Fruit fly (Drosophila melanogaster): Measurements from ENCODE around the gene CG17186.

The CG17186 gene

dm6 chr3R:19889603-19890187, 12.4 kb upstream of the CG17186 start (continued):
- TF ChIP-seq CG12104 (GFP tag; optimal IDR thresholded peaks at IDR 0.05), result peak; percentile 64
- no peak for TF ChIP-seq Atf-2 (GFP tag; optimal IDR thresholded peaks at IDR 0.05)
- TF ChIP-seq exex (tag; optimal IDR thresholded peaks at IDR 0.05), result peak; percentile 69
- TF ChIP-seq sc (optimal IDR thresholded peaks at IDR 0.05), result no peak
- no peak for TF ChIP-seq sc (GFP tag; optimal IDR thresholded peaks at IDR 0.05)
- TF ChIP-seq az2 (GFP tag; optimal IDR thresholded peaks at IDR 0.05), result peak; percentile 28
- TF ChIP-seq eyg (GFP tag; optimal IDR thresholded peaks at IDR 0.05), result peak; percentile 15
- TF ChIP-seq fd102C (GFP tag; optimal IDR thresholded peaks at IDR 0.05), result no peak
- no peak for TF ChIP-seq sima (GFP tag; optimal IDR thresholded peaks at IDR 0.05)
- TF ChIP-seq fu2 (GFP tag; optimal IDR thresholded peaks at IDR 0.05), result no peak
- TF ChIP-seq CG16815 (GFP tag; optimal IDR thresholded peaks at IDR 0.05), result peak; percentile 47
- no peak for TF ChIP-seq kni (GFP tag; optimal IDR thresholded peaks at IDR 0.05)
- no peak for TF ChIP-seq C15 (GFP tag; IDR thresholded peaks at IDR 0.05)
- peak; percentile 16 for TF ChIP-seq gro (GFP tag; optimal IDR thresholded peaks at IDR 0.05)
- no peak for TF ChIP-seq CG4707 (GFP tag; optimal IDR thresholded peaks at IDR 0.05)
- TF ChIP-seq knrl (GFP tag; IDR thresholded peaks at IDR 0.05; ENCODE audit: partially characterized antibody), result no peak
- TF ChIP-seq Eip74EF (GFP tag; optimal IDR thresholded peaks at IDR 0.05), result peak in 1 of 2 experiments; percentile 76
- no peak for TF ChIP-seq yki (optimal IDR thresholded peaks at IDR 0.05)
- TF ChIP-seq Scr (GFP tag; IDR thresholded peaks at IDR 0.05; ENCODE audit: partially characterized antibody), result no peak
- peak; percentile 87 for TF ChIP-seq CG8924 (tag; optimal IDR thresholded peaks at IDR 0.05)
- no peak for TF ChIP-seq bigmax (GFP tag; optimal IDR thresholded peaks at IDR 0.05)
- peak; percentile 69 for TF ChIP-seq Six4 (GFP tag; optimal IDR thresholded peaks at IDR 0.05)
- peak; percentile 53 for TF ChIP-seq salm (tag; optimal IDR thresholded peaks at IDR 0.05)
- TF ChIP-seq CG12219 (GFP tag; optimal IDR thresholded peaks at IDR 0.05), result peak; percentile 46
- peak; percentile 72 for TF ChIP-seq CG18619 (GFP tag; optimal IDR thresholded peaks at IDR 0.05)
- TF ChIP-seq gem (tag; optimal IDR thresholded peaks at IDR 0.05), result peak; percentile 87
- TF ChIP-seq TFAM (GFP tag; optimal IDR thresholded peaks at IDR 0.05), result no peak
- no peak for TF ChIP-seq pfk (GFP tag; optimal IDR thresholded peaks at IDR 0.05)
- TF ChIP-seq CG11695 (GFP tag; IDR thresholded peaks at IDR 0.05), result peak; percentile 76
- peak; percentile 6 for TF ChIP-seq CG4328 (GFP tag; optimal IDR thresholded peaks at IDR 0.05)
- peak; percentile 20; the same call in 1 of the 3 replicates for TF ChIP-seq CG14050 (GFP tag; IDR thresholded peaks at IDR 0.05)
- peak; percentile 2 for TF ChIP-seq CG9609 (GFP tag; optimal IDR thresholded peaks at IDR 0.05)
- TF ChIP-seq CG2116 (GFP tag; optimal IDR thresholded peaks at IDR 0.05), result peak; percentile 15
- TF ChIP-seq Dek (tag; optimal IDR thresholded peaks at IDR 0.05), result peak; percentile 78
- no peak for TF ChIP-seq Hmx (GFP tag; optimal IDR thresholded peaks at IDR 0.05)
- TF ChIP-seq CG7963 (GFP tag; IDR thresholded peaks at IDR 0.05; ENCODE audit: partially characterized antibody), result no peak
- TF ChIP-seq org-1 (GFP tag; optimal IDR thresholded peaks at IDR 0.05), result peak; percentile 65
- no peak for TF ChIP-seq CG8089 (GFP tag; optimal IDR thresholded peaks at IDR 0.05)
- no peak for TF ChIP-seq CG10565 (GFP tag; optimal IDR thresholded peaks at IDR 0.05)
- TF ChIP-seq wdn (GFP tag; IDR thresholded peaks at IDR 0.05), result 0 out of 2 replicates have a peak, but pooled peaks have one; percentile 30
- peak; percentile 66 for TF ChIP-seq Abd-B (GFP tag; optimal IDR thresholded peaks at IDR 0.05)
- peak; percentile 57 for TF ChIP-seq CG12155 (GFP tag; optimal IDR thresholded peaks at IDR 0.05)
- no peak for TF ChIP-seq Camta (GFP tag; optimal IDR thresholded peaks at IDR 0.05)
- peak; percentile 48 for TF ChIP-seq odd (GFP tag; optimal IDR thresholded peaks at IDR 0.05)
- TF ChIP-seq CG13424 (tag; optimal IDR thresholded peaks at IDR 0.05), result peak; percentile 74
- peak; percentile 39 for TF ChIP-seq tin (GFP tag; optimal IDR thresholded peaks at IDR 0.05)
- no peak for TF ChIP-seq CG4360 (GFP tag; IDR thresholded peaks at IDR 0.05)
- peak; percentile 31 for TF ChIP-seq nerfin-1 (tag; optimal IDR thresholded peaks at IDR 0.05)
- no peak for TF ChIP-seq dmrt11E (tag; optimal IDR thresholded peaks at IDR 0.05)
- TF ChIP-seq phol (tag; optimal IDR thresholded peaks at IDR 0.05), result peak; percentile 78

Data from whole organism, embryonic.